Fruit fly (Drosophila melanogaster): Measurements from ENCODE around the gene Cht11.

Gene Cht11

dm6 chrX:6803312-6803794, 46.0 kb downstream of the Cht11 start, which contains the start of the genes C3G and pod1 (continued):
- TF ChIP-seq PHDP (tag; optimal IDR thresholded peaks at IDR 0.05) (peak; percentile 28), knrl (GFP tag; IDR thresholded peaks at IDR 0.05; ENCODE audit: partially characterized antibody) (peak; percentile 98), kay (GFP tag; optimal IDR thresholded peaks at IDR 0.05) (no peak), Meics (GFP tag; optimal IDR thresholded peaks at IDR 0.05) (peak; percentile 77), CG17361 (GFP tag; IDR thresholded peaks at IDR 0.05) (no peak), HHEX (GFP tag; optimal IDR thresholded peaks at IDR 0.05) (no peak), CG14710 (tag; optimal IDR thresholded peaks at IDR 0.05) (peak; percentile 55), exex (tag; optimal IDR thresholded peaks at IDR 0.05) (peak; percentile 6), Bdp1 (GFP tag; optimal IDR thresholded peaks at IDR 0.05) (peak; percentile 46), onecut (GFP tag; IDR thresholded peaks at IDR 0.05) (peak; percentile 25; the same call in 1 of the 2 replicates), wdn (GFP tag; IDR thresholded peaks at IDR 0.05) (no peak), CG11085 (GFP tag; IDR thresholded peaks at IDR 0.05) (no peak), slbo (GFP tag; IDR thresholded peaks at IDR 0.05) (peak; percentile 62), CG17328 (GFP tag; IDR thresholded peaks at IDR 0.05) (no peak), pfk (GFP tag; optimal IDR thresholded peaks at IDR 0.05) (no peak), sc (optimal IDR thresholded peaks at IDR 0.05) (no peak), sc (GFP tag; optimal IDR thresholded peaks at IDR 0.05) (no peak), Ptx1 (GFP tag; IDR thresholded peaks at IDR 0.05) (peak; percentile 18; the same call in 1 of the 2 replicates), CG31365 (tag; optimal IDR thresholded peaks at IDR 0.05) (no peak), Stat92E (GFP tag; optimal IDR thresholded peaks at IDR 0.05) (peak in 1 of 3 experiments; percentile 44), h (optimal IDR thresholded peaks at IDR 0.05) (no peak), mld (GFP tag; IDR thresholded peaks at IDR 0.05; ENCODE audit: partially characterized antibody) (peak; percentile 97), D19B (GFP tag; optimal IDR thresholded peaks at IDR 0.05) (no peak), CG6813 (GFP tag; optimal IDR thresholded peaks at IDR 0.05) (no peak), Lhr (GFP tag; optimal IDR thresholded peaks at IDR 0.05) (peak; percentile 36)

- peak; percentile 22 for TF ChIP-seq sens (GFP tag)
- peak; percentile 38 for TF ChIP-seq Elba2 (GFP tag; optimal IDR thresholded peaks at IDR 0.05)
- TF ChIP-seq aop (GFP tag; IDR thresholded peaks at IDR 0.05): 0 out of 2 replicates have a peak, but pooled peaks have one; percentile 50
- no peak for TF ChIP-seq Poxn (GFP tag; IDR thresholded peaks at IDR 0.05)
- no peak for TF ChIP-seq Hr39 (optimal IDR thresholded peaks at IDR 0.05)
- TF ChIP-seq CG1602 (GFP tag; optimal IDR thresholded peaks at IDR 0.05): no peak
- no peak for TF ChIP-seq salm (tag; optimal IDR thresholded peaks at IDR 0.05)
- peak; percentile 36 for TF ChIP-seq pita (GFP tag; optimal IDR thresholded peaks at IDR 0.05)
- TF ChIP-seq Med (GFP tag): peak; percentile 38
- TF ChIP-seq stwl (tag; optimal IDR thresholded peaks at IDR 0.05): peak; percentile 7
- TF ChIP-seq Mad (GFP tag; optimal IDR thresholded peaks at IDR 0.05): no peak
- peak; percentile 18 for TF ChIP-seq zf30C (GFP tag; optimal IDR thresholded peaks at IDR 0.05)
- peak; percentile 1 for TF ChIP-seq psq (GFP tag; optimal IDR thresholded peaks at IDR 0.05)
- TF ChIP-seq insv (GFP tag; optimal IDR thresholded peaks at IDR 0.05): peak; percentile 86 to 97
- TF ChIP-seq CG4360 (GFP tag; IDR thresholded peaks at IDR 0.05): peak; percentile 86
- TF ChIP-seq Ets65A (GFP tag): peak; percentile 2
- TF ChIP-seq CG12391 (tag; optimal IDR thresholded peaks at IDR 0.05): no peak
- peak; percentile 95 for TF ChIP-seq crol (GFP tag; IDR thresholded peaks at IDR 0.05)
- peak; percentile 11 for TF ChIP-seq zen (tag; optimal IDR thresholded peaks at IDR 0.05)
- TF ChIP-seq sr (GFP tag; IDR thresholded peaks at IDR 0.05): peak; percentile 51; the same call in 2 of the 3 replicates
These were observed 46.8 kb downstream of the Cht11 start for dm6 chrX:6802376-6803080.
